Fruit fly (Drosophila melanogaster): ENCODE results near the gene AdipoR.

Gene AdipoR

dm6 chr3R:22528264-22529158 is 19.1 kb downstream of the AdipoR start, which contains the start of gene CG5346 (continued):
- TF ChIP-seq cato (GFP tag; optimal IDR thresholded peaks at IDR 0.05; ENCODE audit: borderline replicate concordance), result no peak
- no peak for TF ChIP-seq CG2678 (tag; optimal IDR thresholded peaks at IDR 0.05)
- TF ChIP-seq CG32772 (GFP tag; IDR thresholded peaks at IDR 0.05), result peak; percentile 49
- TF ChIP-seq Neu2 (GFP tag; optimal IDR thresholded peaks at IDR 0.05; ENCODE audit: borderline replicate concordance), result no peak
- TF ChIP-seq CG4854 (GFP tag; optimal IDR thresholded peaks at IDR 0.05), result no peak
- TF ChIP-seq Atf6 (GFP tag; IDR thresholded peaks at IDR 0.05), result no peak
- TF ChIP-seq CG2875 (GFP tag; optimal IDR thresholded peaks at IDR 0.05), result no peak
- no peak for TF ChIP-seq Oli (tag; optimal IDR thresholded peaks at IDR 0.05)
- no peak for TF ChIP-seq gfzf (GFP tag; optimal IDR thresholded peaks at IDR 0.05)
- no peak for TF ChIP-seq Fer1 (GFP tag; optimal IDR thresholded peaks at IDR 0.05)
- TF ChIP-seq tll (GFP tag; optimal IDR thresholded peaks at IDR 0.05), result no peak
- no peak for TF ChIP-seq CG4404 (GFP tag; IDR thresholded peaks at IDR 0.05)
- TF ChIP-seq CG6654 (GFP tag; optimal IDR thresholded peaks at IDR 0.05), result no peak
- no peak for TF ChIP-seq pb (GFP tag; optimal IDR thresholded peaks at IDR 0.05)
- TF ChIP-seq Dfd (GFP tag; optimal IDR thresholded peaks at IDR 0.05), result no peak
- no peak for TF ChIP-seq B-H2 (GFP tag; optimal IDR thresholded peaks at IDR 0.05)
- no peak for TF ChIP-seq PHDP (tag; optimal IDR thresholded peaks at IDR 0.05)
- no peak for TF ChIP-seq CG5245 (GFP tag; optimal IDR thresholded peaks at IDR 0.05)
- no peak for TF ChIP-seq odd (GFP tag; optimal IDR thresholded peaks at IDR 0.05)
- TF ChIP-seq CG15269 (tag; optimal IDR thresholded peaks at IDR 0.05), result no peak
- TF ChIP-seq CG1529 (GFP tag; optimal IDR thresholded peaks at IDR 0.05), result no peak
- TF ChIP-seq esg (GFP tag; conservative IDR thresholded peaks at IDR 0.05), result no peak
- no peak for TF ChIP-seq Optix (GFP tag; IDR thresholded peaks at IDR 0.05)
- peak; percentile 83 for TF ChIP-seq CG6791 (GFP tag; IDR thresholded peaks at IDR 0.05; ENCODE audit: partially characterized antibody)
- TF ChIP-seq cg (GFP tag; optimal IDR thresholded peaks at IDR 0.05), result no peak
- TF ChIP-seq CG13624 (GFP tag; optimal IDR thresholded peaks at IDR 0.05), result no peak
- TF ChIP-seq CG12744 (GFP tag; optimal IDR thresholded peaks at IDR 0.05), result no peak
- TF ChIP-seq CG6689 (GFP tag; IDR thresholded peaks at IDR 0.05), result no peak
- no peak for TF ChIP-seq CG34422 (GFP tag; IDR thresholded peaks at IDR 0.05)
- no peak for TF ChIP-seq ap (GFP tag; IDR thresholded peaks at IDR 0.05)
- TF ChIP-seq Dp (GFP tag; optimal IDR thresholded peaks at IDR 0.05), result peak; percentile 61
- no peak for TF ChIP-seq dati (GFP tag; IDR thresholded peaks at IDR 0.05)
- no peak for TF ChIP-seq kah (GFP tag; optimal IDR thresholded peaks at IDR 0.05)
- TF ChIP-seq hb (GFP tag; IDR thresholded peaks at IDR 0.05; ENCODE audit: partially characterized antibody), result peak; percentile 84
- no peak for TF ChIP-seq Dip2 (GFP tag; IDR thresholded peaks at IDR 0.05)
- TF ChIP-seq cas (GFP tag; IDR thresholded peaks at IDR 0.05), result no peak
- no peak for TF ChIP-seq CG1792 (GFP tag; optimal IDR thresholded peaks at IDR 0.05)
- TF ChIP-seq CG13775 (GFP tag; optimal IDR thresholded peaks at IDR 0.05), result no peak
- TF ChIP-seq slou (GFP tag; optimal IDR thresholded peaks at IDR 0.05), result no peak
- no peak for TF ChIP-seq CG14965 (GFP tag; optimal IDR thresholded peaks at IDR 0.05; ENCODE audit: borderline replicate concordance)
- TF ChIP-seq Six4 (GFP tag; optimal IDR thresholded peaks at IDR 0.05), result no peak
- TF ChIP-seq CG9437 (GFP tag; optimal IDR thresholded peaks at IDR 0.05), result no peak
- TF ChIP-seq bbx (GFP tag; IDR thresholded peaks at IDR 0.05; ENCODE audit: partially characterized antibody), result peak; percentile 91
- TF ChIP-seq CG12236 (GFP tag; optimal IDR thresholded peaks at IDR 0.05), result no peak
- no peak for TF ChIP-seq ssp (GFP tag; IDR thresholded peaks at IDR 0.05)
- TF ChIP-seq ind (GFP tag; optimal IDR thresholded peaks at IDR 0.05), result no peak
- no peak for TF ChIP-seq CG11456 (GFP tag; IDR thresholded peaks at IDR 0.05)
- no peak for TF ChIP-seq caup (GFP tag; optimal IDR thresholded peaks at IDR 0.05; ENCODE audit: severe bottlenecking)
- no peak for TF ChIP-seq h (optimal IDR thresholded peaks at IDR 0.05)
- no peak for TF ChIP-seq TFAM (GFP tag; optimal IDR thresholded peaks at IDR 0.05)
